Worm (Caenorhabditis elegans) whole organism, early embryonic: ENCODE results near the gene R07E4.5.

Source experiments
- B0310.2 ChIP-seq: sonication (generic microtip); optimal IDR thresholded peaks from 2 replicates; lab custom pipeline; 2016; ENCODE audit warnings: mild to moderate bottlenecking, missing genetic modification characterization, missing compliant biosample characterization
- aly-1 ChIP-seq: sonication (generic microtip); optimal IDR thresholded peaks from 2 replicates; lab custom pipeline; 2016; ENCODE audit warnings: missing genetic modification characterization, missing compliant biosample characterization
- ama-1 ChIP-seq: fragments of 150-350 bp; optimal IDR thresholded peaks from 2 replicates; lab custom pipeline; 2014
- flt-1 ChIP-seq: fragments of 200-800 bp; sonication (Bioruptor generic); IDR thresholded peaks from 2 replicates; pipeline ENCODE4 v1.3.6; 2022; ENCODE audit warnings: missing genetic modification characterization, missing compliant biosample characterization
- hmg-4 ChIP-seq: fragments of 200-800 bp; sonication (Bioruptor generic); optimal IDR thresholded peaks from 2 replicates; lab custom pipeline; 2018; ENCODE audit warnings: mild to moderate bottlenecking, missing genetic modification characterization, missing compliant biosample characterization
- sea-1 ChIP-seq: fragments of 200-800 bp; sonication (Bioruptor generic); conservative IDR thresholded peaks from 2 replicates; pipeline ENCODE4 v1.3.6; 2022; ENCODE audit warnings: missing genetic modification characterization, missing compliant biosample characterization

ce11 chrX:5962560-5962959 lies 9.6 kb upstream of the R07E4.5 start:
- TF ChIP-seq aly-1 = no peak
- TF ChIP-seq B0310.2 (tag; lab: Kevin White, UChicago) = no peak
- TF ChIP-seq ama-1 (lab: Kevin White, UChicago) = no peak
- TF ChIP-seq hmg-4 = no peak
- no peak for TF ChIP-seq sea-1 (GFP tag; lab: Robert Waterston, UW)
- no peak for TF ChIP-seq flt-1 (GFP tag; lab: Robert Waterston, UW)
